Worm (Caenorhabditis elegans): ENCODE results near the gene zim-2.

Gene zim-2

DNA sequence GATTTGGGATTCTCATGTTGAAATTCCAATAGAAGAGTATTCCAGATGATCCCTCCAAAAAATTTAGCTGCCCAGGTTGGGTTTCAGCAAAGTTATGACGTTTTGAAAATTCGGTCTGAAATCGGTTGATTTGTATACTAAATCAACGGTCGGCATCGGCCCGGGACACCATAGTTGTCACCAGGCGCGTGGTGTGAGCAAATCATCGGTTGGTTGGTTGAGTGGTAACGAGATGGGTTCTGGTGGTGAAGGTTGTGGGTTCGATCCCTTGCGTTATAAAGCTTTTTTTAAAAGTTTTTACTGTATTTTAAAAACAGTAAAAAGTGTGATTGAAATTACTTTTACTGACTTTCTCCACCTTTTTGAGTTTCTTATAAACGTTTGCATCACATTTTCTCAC lies 6.5 kb upstream of the zim-2 start:
- 0 out of 2 replicates have a peak, but pooled peaks have one; percentile 30 for TF ChIP-seq arid-1 (GFP tag; conservative IDR thresholded peaks at IDR 0.05)
- peak; percentile 62; the same call in 1 of the 2 replicates for TF ChIP-seq Y48G9A.11 (GFP tag; IDR thresholded peaks at IDR 0.05)
- TF ChIP-seq lim-7 (GFP tag; IDR thresholded peaks at IDR 0.05) = peak; percentile 70; the same call in 1 of the 2 replicates
- peak; percentile 66 for TF ChIP-seq vab-7 (GFP tag; IDR thresholded peaks at IDR 0.05)
- 0 out of 2 replicates have a peak, but pooled peaks have one; percentile 52 for TF ChIP-seq dmd-8 (GFP tag; IDR thresholded peaks at IDR 0.05)

DNA sequence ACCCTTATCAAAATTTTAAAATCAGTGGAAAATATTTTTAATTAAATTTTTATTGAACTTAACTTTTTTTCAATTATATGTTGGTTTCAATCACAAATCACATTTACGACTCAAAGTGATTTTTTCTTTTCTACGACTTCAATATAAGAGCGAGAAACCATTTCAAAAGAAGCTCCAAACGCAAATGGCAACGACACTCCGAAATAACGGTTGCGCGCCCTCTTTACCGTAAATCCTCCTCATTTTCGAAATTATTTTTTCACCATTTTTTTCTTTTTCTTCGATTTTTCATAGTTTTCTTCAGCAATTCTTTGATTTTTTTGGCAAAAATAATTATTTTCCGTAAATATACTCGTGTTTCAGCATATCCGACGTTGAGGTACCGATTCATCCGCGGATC lies 2.1 kb upstream of the zim-2 start:
- TF ChIP-seq Y48G9A.11 (GFP tag; IDR thresholded peaks at IDR 0.05) = peak; percentile 97

DNA sequence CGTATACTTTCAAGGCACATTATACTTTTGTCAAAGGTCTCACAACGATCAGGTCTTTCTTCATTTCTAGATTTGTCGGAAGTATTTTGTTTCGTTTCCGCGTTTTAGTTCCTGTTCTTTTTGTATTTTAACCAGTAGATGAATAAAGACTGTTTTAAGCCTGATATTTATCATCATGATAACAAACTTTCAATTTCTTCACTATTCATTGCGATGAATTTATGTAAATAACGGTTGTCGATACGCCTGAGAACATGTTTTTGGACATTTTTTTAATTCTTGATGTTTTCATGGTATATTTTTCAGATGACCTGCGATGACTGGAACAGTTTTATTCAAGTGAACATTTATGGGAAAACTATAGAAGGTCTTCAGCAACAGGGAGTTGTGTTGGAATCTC lies 3.4 kb downstream of the zim-2 start, which contains the start of gene zim-3:
Gene zim-3 (plus strand): TSS at position 301 of the 400 bp plus-strand sequence.
- TF ChIP-seq lim-7 (GFP tag; IDR thresholded peaks at IDR 0.05) = no peak
- no peak for TF ChIP-seq nhr-11 (tag; optimal IDR thresholded peaks at IDR 0.05)
- no peak for TF ChIP-seq nhr-48 (tag; optimal IDR thresholded peaks at IDR 0.05)
- TF ChIP-seq nhr-6 (tag; optimal IDR thresholded peaks at IDR 0.05) = no peak
- TF ChIP-seq zag-1 (tag; optimal IDR thresholded peaks at IDR 0.05) = no peak

DNA sequence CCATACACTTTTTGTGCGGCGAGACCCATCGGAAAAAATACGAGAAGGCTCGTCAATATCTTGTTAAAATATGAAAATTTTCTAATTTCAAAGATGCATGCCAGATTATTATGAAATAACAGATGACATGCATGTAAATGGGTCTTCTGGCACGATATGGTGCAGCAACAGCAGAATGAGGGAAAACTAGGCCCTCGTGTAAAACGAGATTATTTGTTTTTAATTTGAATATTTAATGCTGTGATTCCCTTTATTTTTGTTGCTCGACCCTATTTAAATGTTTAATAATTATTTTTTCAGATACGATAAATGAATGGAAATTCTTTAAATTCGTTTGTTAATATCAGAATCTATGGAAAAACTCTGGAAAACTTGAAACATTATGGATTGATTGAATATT lies 6.6 kb downstream of the zim-2 start, which contains the start of gene him-8:
Gene him-8 (plus strand): TSS at position 301 of the 400 bp plus-strand sequence.
- no peak for TF ChIP-seq rbr-2 (tag; optimal IDR thresholded peaks at IDR 0.05)
- no peak for TF ChIP-seq unc-39 (tag; optimal IDR thresholded peaks at IDR 0.05)

DNA sequence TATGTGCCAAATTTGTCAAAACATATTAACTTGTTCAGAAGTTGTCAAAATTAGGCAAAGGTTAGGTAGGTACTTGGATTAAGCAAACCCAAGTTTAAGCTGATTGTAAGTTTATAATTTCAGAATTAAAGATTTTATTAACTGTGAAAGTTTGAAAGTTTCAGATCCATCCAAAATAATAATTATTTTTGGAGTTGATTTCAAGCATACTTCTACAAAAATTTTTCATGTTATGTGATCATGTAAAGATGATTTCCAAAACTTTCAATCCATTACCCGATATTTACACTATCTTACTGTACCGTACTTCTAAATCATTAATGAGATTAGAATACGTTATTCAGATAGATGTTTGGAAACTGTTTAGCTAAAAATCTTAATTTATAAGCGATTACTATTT lies 9.6 kb downstream of the zim-2 start:
- TF ChIP-seq aha-1 (tag) = peak; percentile 97
- no peak for TF ChIP-seq arid-1 (GFP tag; conservative IDR thresholded peaks at IDR 0.05)

DNA sequence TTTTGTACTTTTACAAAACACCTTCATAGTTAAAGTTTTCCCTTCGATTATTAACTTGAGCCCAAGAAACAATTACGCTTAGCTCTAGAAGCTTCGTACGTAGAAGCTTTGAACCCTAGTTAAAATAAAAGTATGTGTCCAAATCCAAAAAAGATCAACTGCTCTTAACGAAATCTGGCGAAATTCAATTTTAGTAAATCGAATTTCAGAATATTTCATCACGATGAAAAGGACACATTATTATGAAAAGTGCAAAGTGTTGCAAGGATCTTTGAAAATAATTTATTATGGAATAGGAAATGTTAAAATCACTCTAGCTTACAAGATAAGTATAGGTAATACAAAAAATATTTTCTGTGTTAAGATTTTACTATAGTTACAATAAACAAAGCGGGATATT lies 10.2 kb downstream of the zim-2 start:
- TF ChIP-seq ces-1 (GFP tag; optimal IDR thresholded peaks at IDR 0.05) (peak; percentile 68), nhr-76 (tag; optimal IDR thresholded peaks at IDR 0.05) (no peak)

DNA sequence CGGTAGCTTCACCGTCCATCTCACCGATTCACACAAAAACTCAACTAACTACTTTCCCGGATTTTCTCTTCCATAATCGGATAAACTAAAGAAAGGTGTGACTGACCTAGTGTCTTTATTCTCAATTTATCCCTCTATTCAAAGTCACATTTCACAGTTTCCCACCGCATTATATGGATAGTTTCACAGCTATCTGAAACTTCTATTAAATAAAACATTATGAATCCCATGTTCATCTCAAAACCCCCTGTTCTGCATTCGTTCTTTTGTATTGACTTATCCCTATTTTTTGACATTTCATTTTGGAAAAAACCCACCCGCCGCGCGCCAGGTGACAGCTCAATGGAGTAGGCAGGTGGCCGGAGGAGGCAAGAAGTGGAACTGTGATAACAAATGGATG lies 12.8 kb downstream of the zim-2 start:
- TF ChIP-seq mxl-3 (GFP tag; optimal IDR thresholded peaks at IDR 0.05) (no peak), nhr-111 (GFP tag; optimal IDR thresholded peaks at IDR 0.05) (no peak), unc-62 (GFP tag; optimal IDR thresholded peaks at IDR 0.05 in 1 of 2) (peak in 1 of 2 experiments; percentile 95), unc-62 (tag; optimal IDR thresholded peaks at IDR 0.05) (no peak)

DNA sequence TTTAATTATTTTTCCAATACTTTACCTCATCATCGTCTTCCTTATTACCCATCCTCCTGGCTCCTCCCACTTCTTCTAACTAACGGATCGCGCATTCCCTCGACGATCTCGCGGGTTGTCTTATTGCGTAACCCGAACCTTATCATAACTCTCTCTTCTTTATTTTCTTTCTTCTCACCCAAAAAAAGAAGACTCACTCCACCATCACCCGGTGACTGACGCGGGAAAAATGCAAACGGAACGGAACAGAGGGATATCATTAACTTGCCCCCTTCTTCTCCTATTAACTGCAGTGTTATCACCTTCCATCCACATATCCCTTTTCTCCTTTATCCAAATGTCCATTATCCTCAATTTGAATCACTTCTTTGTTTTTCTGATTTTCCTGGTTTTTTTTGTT lies 15.0 kb downstream of the zim-2 start:
- TF ChIP-seq ces-1 (GFP tag; optimal IDR thresholded peaks at IDR 0.05) = no peak

DNA sequence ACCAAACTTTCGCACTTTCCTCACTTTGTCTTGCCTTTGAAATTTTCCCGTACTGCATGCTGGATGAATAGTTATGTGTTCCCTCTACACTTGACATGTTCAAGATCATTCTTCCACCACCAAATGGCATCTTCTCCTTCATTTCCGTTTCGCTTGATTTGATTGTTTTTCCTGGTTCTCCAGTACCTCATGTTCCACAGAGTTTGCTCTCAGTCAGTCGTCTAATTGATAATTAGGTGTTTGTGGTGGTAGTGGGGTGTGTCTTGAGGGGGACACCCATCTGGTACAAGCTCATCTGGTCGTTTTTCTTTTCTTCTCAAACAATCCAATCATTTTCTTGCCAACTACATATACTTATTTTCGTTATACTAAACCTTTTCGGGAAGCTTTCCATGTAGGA lies 16.0 kb downstream of the zim-2 start:
- TF ChIP-seq daf-12 (tag; optimal IDR thresholded peaks at IDR 0.05) = no peak
- TF ChIP-seq ama-1 (optimal IDR thresholded peaks at IDR 0.05) = no peak
- no peak for TF ChIP-seq mes-2 (tag; optimal IDR thresholded peaks at IDR 0.05; ENCODE audit: poor library complexity, severe bottlenecking)
- TF ChIP-seq tra-1 (GFP tag; IDR thresholded peaks at IDR 0.05) = no peak
- no peak for TF ChIP-seq nhr-28 (tag; optimal IDR thresholded peaks at IDR 0.05)
- TF ChIP-seq lir-3 (tag; optimal IDR thresholded peaks at IDR 0.05) = no peak
- TF ChIP-seq tag-97 (GFP tag; IDR thresholded peaks at IDR 0.05) = no peak
- TF ChIP-seq unc-62 (GFP tag; optimal IDR thresholded peaks at IDR 0.05 in 1 of 2) = no peak
- no peak for TF ChIP-seq unc-62 (tag; optimal IDR thresholded peaks at IDR 0.05)
- TF ChIP-seq nhr-237 (tag; optimal IDR thresholded peaks at IDR 0.05) = no peak
